Fruit fly (Drosophila melanogaster) whole organism, embryonic: ENCODE measurements around the gene aralar1.
A peak's percentile ranks its signal among the peaks of the same experiment; 100 is the strongest.

Experiments
- ATbp ChIP-seq: fragments of 200-800 bp; sonication (Bioruptor generic); optimal IDR thresholded peaks from 2 replicates; lab custom pipeline; 2017; ENCODE audit warnings: missing biosample characterization, mild to moderate bottlenecking, missing genetic modification characterization, missing genetic modification reagents
- Asciz ChIP-seq: fragments of 200-800 bp; sonication (Bioruptor generic); optimal IDR thresholded peaks from 2 replicates; lab custom pipeline; 2017; ENCODE audit warnings: missing biosample characterization, mild to moderate bottlenecking, missing genetic modification characterization, missing genetic modification reagents
- B-H2 ChIP-seq: fragments of 200-800 bp; sonication (Bioruptor generic); optimal IDR thresholded peaks from 2 replicates; lab custom pipeline; 2018; ENCODE audit warnings: missing biosample characterization, mild to moderate bottlenecking, missing genetic modification characterization
- Blimp-1 ChIP-seq: fragments of 200-800 bp; sonication (Bioruptor generic); optimal IDR thresholded peaks from 3 replicates; lab custom pipeline; 2018; ENCODE audit warnings: missing biosample characterization, missing genetic modification characterization, mild to moderate bottlenecking, moderate library complexity, missing genetic modification reagents
- CG10209 ChIP-seq: fragments of 200-800 bp; sonication (Bioruptor generic); optimal IDR thresholded peaks from 3 replicates; lab custom pipeline; 2017; ENCODE audit warnings: missing biosample characterization, mild to moderate bottlenecking, missing genetic modification characterization, missing genetic modification reagents
- CG10959 ChIP-seq: fragments of 200-800 bp; sonication (Bioruptor generic); IDR thresholded peaks from 2 replicates; pipeline ENCODE4 v1.3.6; 2022; ENCODE audit warnings: missing biosample characterization, missing genetic modification characterization
- CG12769 ChIP-seq: fragments of 200-800 bp; sonication (Bioruptor generic); optimal IDR thresholded peaks from 2 replicates; lab custom pipeline; 2019; ENCODE audit warnings: missing biosample characterization, mild to moderate bottlenecking, missing genetic modification characterization, moderate library complexity
- CG12942 ChIP-seq: fragments of 200-800 bp; sonication (Bioruptor generic); optimal IDR thresholded peaks from 3 replicates; lab custom pipeline; 2016; ENCODE audit warnings: missing biosample characterization, missing genetic modification characterization
- CG15601 ChIP-seq: fragments of 200-800 bp; sonication (Bioruptor generic); optimal IDR thresholded peaks from 3 replicates; lab custom pipeline; 2019; ENCODE audit warnings: missing biosample characterization, mild to moderate bottlenecking, missing genetic modification characterization, moderate library complexity
- CG18599 ChIP-seq: fragments of 200-800 bp; sonication (Bioruptor generic); optimal IDR thresholded peaks from 3 replicates; lab custom pipeline; 2017; ENCODE audit warnings: missing biosample characterization, missing genetic modification characterization, mild to moderate bottlenecking, moderate library complexity, missing genetic modification reagents
- CG18619 ChIP-seq: fragments of 200-800 bp; sonication (Bioruptor generic); optimal IDR thresholded peaks from 3 replicates; lab custom pipeline; 2017; ENCODE audit warnings: missing biosample characterization, mild to moderate bottlenecking, missing genetic modification characterization
- CG2120 ChIP-seq: fragments of 200-800 bp; sonication (Bioruptor generic); optimal IDR thresholded peaks from 3 replicates; lab custom pipeline; 2016; ENCODE audit warnings: missing biosample characterization, missing genetic modification characterization
- CG30431 ChIP-seq: fragments of 200-800 bp; sonication (Bioruptor generic); optimal IDR thresholded peaks from 2 replicates; lab custom pipeline; 2017; ENCODE audit warnings: missing biosample characterization, missing genetic modification characterization
- CG3065 ChIP-seq: fragments of 200-800 bp; sonication (Bioruptor generic); optimal IDR thresholded peaks from 2 replicates; lab custom pipeline; 2016; ENCODE audit warnings: missing biosample characterization, missing genetic modification characterization
- CG3995 ChIP-seq: fragments of 200-800 bp; sonication (Bioruptor generic); optimal IDR thresholded peaks from 3 replicates; lab custom pipeline; 2016; ENCODE audit warnings: missing biosample characterization, missing genetic modification characterization
- CG6813 ChIP-seq: fragments of 200-800 bp; sonication (Bioruptor generic); optimal IDR thresholded peaks from 2 replicates; lab custom pipeline; 2017; ENCODE audit warnings: missing biosample characterization, missing genetic modification characterization, mild to moderate bottlenecking, moderate library complexity, missing genetic modification reagents
- CG7786 ChIP-seq: fragments of 200-800 bp; sonication (Bioruptor generic); optimal IDR thresholded peaks from 2 replicates; lab custom pipeline; 2016; ENCODE audit warnings: missing biosample characterization, missing genetic modification characterization
- CG8290 ChIP-seq, 3 experiments: fragments of 200-800 bp; sonication (Bioruptor generic); optimal IDR thresholded peaks; 2 replicates each; lab custom pipeline; 2016 to 2019; ENCODE audit warnings: missing biosample characterization in 3 of 3, missing genetic modification characterization in 3 of 3, mild to moderate bottlenecking in 2 of 3, moderate library complexity in 1 of 3
- CG9609 ChIP-seq: fragments of 200-800 bp; sonication (Bioruptor generic); optimal IDR thresholded peaks from 3 replicates; lab custom pipeline; 2016; ENCODE audit warnings: missing biosample characterization, missing genetic modification characterization
- Dll ChIP-seq: fragments of 200-800 bp; sonication (Bioruptor generic); IDR thresholded peaks from 4 replicates; pipeline ENCODE4 v1.3.6; 2022; ENCODE audit warnings: missing biosample characterization, missing genetic modification characterization; ENCODE audit not compliant: partially characterized antibody
- HHEX ChIP-seq: fragments of 200-800 bp; sonication (Bioruptor generic); optimal IDR thresholded peaks from 3 replicates; lab custom pipeline; 2017; ENCODE audit warnings: missing biosample characterization, mild to moderate bottlenecking, missing genetic modification characterization, missing genetic modification reagents
- Hr78 ChIP-seq, 2 experiments: fragments of 200-800 bp in 1 of 2; fragments of >200 bp in 1 of 2; sonication (Bioruptor generic) in 1 of 2; optimal IDR thresholded peaks; 2 replicates each; lab custom pipeline; 2017 to 2019; ENCODE audit warnings: missing biosample characterization in 2 of 2, missing genetic modification characterization in 2 of 2, mild to moderate bottlenecking in 1 of 2, moderate library complexity in 1 of 2
- Myb ChIP-seq: fragments of 200-800 bp; sonication (Bioruptor generic); optimal IDR thresholded peaks from 2 replicates; lab custom pipeline; 2016; ENCODE audit warnings: missing biosample characterization, missing genetic modification characterization
- Nf-YA ChIP-seq: fragments of 200-800 bp; sonication (Bioruptor generic); IDR thresholded peaks from 2 replicates; pipeline ENCODE4 v1.3.6; 2022; ENCODE audit warnings: missing biosample characterization, missing genetic modification characterization
- Ssrp ChIP-seq: fragments of 200-800 bp; sonication (Bioruptor generic); optimal IDR thresholded peaks from 2 replicates; lab custom pipeline; 2018; ENCODE audit warnings: missing biosample characterization, mild to moderate bottlenecking, missing genetic modification characterization, moderate library complexity
- Xrp1 ChIP-seq: fragments of 200-800 bp; sonication (Bioruptor generic); IDR thresholded peaks from 2 replicates; pipeline ENCODE4 v1.3.6; 2022; ENCODE audit warnings: missing biosample characterization, missing genetic modification characterization
- bcd ChIP-seq: fragments of 200-800 bp; sonication (Bioruptor generic); optimal IDR thresholded peaks from 2 replicates; lab custom pipeline; 2017; ENCODE audit warnings: missing biosample characterization, mild to moderate bottlenecking, missing genetic modification characterization
- bsh ChIP-seq, 2 experiments: fragments of 200-800 bp; sonication (Bioruptor generic); optimal IDR thresholded peaks; 2 replicates each; lab custom pipeline; 2017 to 2018; ENCODE audit warnings: mild to moderate bottlenecking in 2 of 2, missing biosample characterization in 2 of 2, missing genetic modification characterization in 2 of 2, moderate library complexity in 1 of 2
- cwo ChIP-seq: fragments of 200-800 bp; sonication (Bioruptor generic); optimal IDR thresholded peaks from 3 replicates; lab custom pipeline; 2017; ENCODE audit warnings: missing biosample characterization, missing genetic modification characterization, mild to moderate bottlenecking, moderate library complexity, missing genetic modification reagents
- fd102C ChIP-seq: fragments of 200-800 bp; sonication (Bioruptor generic); optimal IDR thresholded peaks from 2 replicates; lab custom pipeline; 2018; ENCODE audit warnings: missing biosample characterization, mild to moderate bottlenecking, missing genetic modification characterization, moderate library complexity
- fd64A ChIP-seq: fragments of 200-800 bp; sonication (Bioruptor generic); optimal IDR thresholded peaks from 3 replicates; lab custom pipeline; 2018; ENCODE audit warnings: missing biosample characterization, mild to moderate bottlenecking, missing genetic modification characterization
- fu2 ChIP-seq: fragments of 200-800 bp; sonication (Bioruptor generic); optimal IDR thresholded peaks from 2 replicates; lab custom pipeline; 2016; ENCODE audit warnings: missing biosample characterization, missing genetic modification characterization
- gsb-n ChIP-seq: fragments of 200-800 bp; sonication (Bioruptor generic); optimal IDR thresholded peaks from 3 replicates; lab custom pipeline; 2018; ENCODE audit warnings: missing biosample characterization, mild to moderate bottlenecking, missing genetic modification characterization
- lab ChIP-seq: fragments of 200-800 bp; sonication (Bioruptor generic); optimal IDR thresholded peaks from 3 replicates; lab custom pipeline; 2017; ENCODE audit warnings: missing biosample characterization, missing genetic modification characterization, mild to moderate bottlenecking, moderate library complexity, missing genetic modification reagents
- luna ChIP-seq: fragments of 200-800 bp; sonication (Bioruptor generic); optimal IDR thresholded peaks from 2 replicates; lab custom pipeline; 2016; ENCODE audit warnings: missing biosample characterization, missing genetic modification characterization
- oc ChIP-seq: fragments of 200-800 bp; sonication (Bioruptor generic); optimal IDR thresholded peaks from 2 replicates; lab custom pipeline; 2018; ENCODE audit warnings: missing biosample characterization, mild to moderate bottlenecking, missing genetic modification characterization, moderate library complexity
- pnt ChIP-seq: fragments of 200-800 bp; sonication (Bioruptor generic); optimal IDR thresholded peaks from 3 replicates; lab custom pipeline; 2016; ENCODE audit warnings: missing biosample characterization, missing genetic modification characterization
- run ChIP-seq: fragments of 200-800 bp; sonication (Bioruptor generic); optimal IDR thresholded peaks from 3 replicates; lab custom pipeline; 2018; ENCODE audit warnings: missing biosample characterization, mild to moderate bottlenecking, missing genetic modification characterization
- sc ChIP-seq, 3 experiments: fragments of >200 bp in 2 of 3; fragments of 200-800 bp in 1 of 3; sonication (Bioruptor generic) in 1 of 3; optimal IDR thresholded peaks; 2 replicates in 2 of 3; 3 replicates in 1 of 3; lab custom pipeline; 2017; ENCODE audit warnings: mild to moderate bottlenecking in 1 of 3, missing biosample characterization in 1 of 3, missing genetic modification characterization in 1 of 3, missing genetic modification reagents in 1 of 3
- sens ChIP-seq: fragments of 200-800 bp; sonication (Bioruptor generic); peaks from one replicate; lab custom pipeline; 2016; ENCODE audit warnings: missing biosample characterization, missing genetic modification characterization
- tup ChIP-seq: fragments of 200-800 bp; sonication (Bioruptor generic); optimal IDR thresholded peaks from 2 replicates; lab custom pipeline; 2016; ENCODE audit warnings: missing biosample characterization, mild to moderate bottlenecking, missing genetic modification characterization, moderate library complexity
- unc-4 ChIP-seq: fragments of 200-800 bp; sonication (Bioruptor generic); IDR thresholded peaks from 2 replicates; pipeline ENCODE4 v1.3.6; 2022; ENCODE audit warnings: missing biosample characterization, missing genetic modification characterization; ENCODE audit not compliant: partially characterized antibody
- vvl ChIP-seq: fragments of 200-800 bp; sonication (Bioruptor generic); IDR thresholded peaks from 2 replicates; pipeline ENCODE4 v1.3.6; 2022; ENCODE audit warnings: missing biosample characterization, missing genetic modification characterization
- wek ChIP-seq: fragments of 200-800 bp; sonication (Bioruptor generic); optimal IDR thresholded peaks from 3 replicates; lab custom pipeline; 2018; ENCODE audit warnings: missing biosample characterization, mild to moderate bottlenecking, missing genetic modification characterization, moderate library complexity
- z ChIP-seq: fragments of 200-800 bp; sonication (Bioruptor generic); IDR thresholded peaks from 3 replicates; pipeline ENCODE4 v1.3.6; 2022; ENCODE audit warnings: missing biosample characterization, missing genetic modification characterization

Gene aralar1

dm6 chr3R:30496103-30496858, 40.6 kb upstream of the aralar1 start, which contains the start of gene PH4alphaMP:
Gene PH4alphaMP, minus strand, starts transcription at chr3R:30496153.
- TF ChIP-seq oc (peak; percentile 55), CG3995 (GFP tag; lab: Kevin White, UChicago) (peak; percentile 63), Nf-YA (GFP tag; lab: Robert Waterston, UW) (no peak), gsb-n (tag; lab: Kevin White, UChicago) (no peak), CG12769 (tag; lab: Kevin White, UChicago) (peak; percentile 14), vvl (peak; percentile 91), Blimp-1 (peak; percentile 92), Myb (GFP tag; lab: Kevin White, UChicago) (no peak), z (GFP tag; lab: Robert Waterston, UW) (peak; percentile 93), Hr78 (GFP tag; optimal IDR thresholded peaks at IDR 0.05; lab: Kevin White, UChicago) (peak in 1 of 2 experiments; percentile 31)

dm6 chr3R:30489797-30490196, 34.1 kb upstream of the aralar1 start, which contains the start of gene PH4alphaSG2:
Gene PH4alphaSG2, plus strand, starts transcription at chr3R:30490074.
- TF ChIP-seq CG12942 (no peak), tup (GFP tag; lab: Kevin White, UChicago) (no peak), ATbp (GFP tag; lab: Kevin White, UChicago) (peak; percentile 65), Ssrp (tag; lab: Kevin White, UChicago) (no peak), run (tag; lab: Kevin White, UChicago) (no peak), B-H2 (GFP tag; lab: Kevin White, UChicago) (peak; percentile 19), CG2120 (GFP tag; lab: Kevin White, UChicago) (peak; percentile 61), Dll (GFP tag; lab: Robert Waterston, UW) (no peak), CG3065 (no peak), CG18599 (peak; percentile 71), Asciz (GFP tag; lab: Kevin White, UChicago) (peak; percentile 27), bcd (GFP tag; lab: Kevin White, UChicago) (peak; percentile 13), CG10959 (GFP tag; lab: Robert Waterston, UW) (no peak), unc-4 (no peak), fd102C (GFP tag; lab: Kevin White, UChicago) (no peak), CG8290 (GFP tag; optimal IDR thresholded peaks at IDR 0.05; lab: Kevin White, UChicago) (no peak), CG8290 (tag; optimal IDR thresholded peaks at IDR 0.05; lab: Kevin White, UChicago) (no peak), cwo (GFP tag; lab: Kevin White, UChicago) (peak; percentile 1), Xrp1 (0 out of 2 replicates have a peak, but pooled peaks have one; percentile 25), sc (optimal IDR thresholded peaks at IDR 0.05; lab: Kevin White, UChicago) (no peak), sc (GFP tag; optimal IDR thresholded peaks at IDR 0.05; lab: Kevin White, UChicago) (no peak), luna (peak; percentile 17), CG15601 (tag; lab: Kevin White, UChicago) (peak; percentile 44), sens (GFP tag; lab: Kevin White, UChicago) (peak; percentile 67), CG9609 (GFP tag; lab: Kevin White, UChicago) (no peak), pnt (GFP tag; lab: Kevin White, UChicago) (no peak), fu2 (GFP tag; lab: Kevin White, UChicago) (no peak), CG6813 (GFP tag; lab: Kevin White, UChicago) (peak; percentile 48), CG30431 (no peak), lab (peak; percentile 71), HHEX (GFP tag; lab: Kevin White, UChicago) (peak; percentile 5), wek (GFP tag; lab: Kevin White, UChicago) (no peak), bsh (GFP tag; optimal IDR thresholded peaks at IDR 0.05; lab: Kevin White, UChicago) (peak in 1 of 2 experiments; percentile 17), CG7786 (GFP tag; lab: Kevin White, UChicago) (peak; percentile 34), CG18619 (GFP tag; lab: Kevin White, UChicago) (peak; percentile 20), fd64A (GFP tag; lab: Kevin White, UChicago) (peak; percentile 5), CG10209 (GFP tag; lab: Kevin White, UChicago) (peak; percentile 14)
